Worm (Caenorhabditis elegans): ENCODE data around the gene his-72.

his-72 gene

DNA sequence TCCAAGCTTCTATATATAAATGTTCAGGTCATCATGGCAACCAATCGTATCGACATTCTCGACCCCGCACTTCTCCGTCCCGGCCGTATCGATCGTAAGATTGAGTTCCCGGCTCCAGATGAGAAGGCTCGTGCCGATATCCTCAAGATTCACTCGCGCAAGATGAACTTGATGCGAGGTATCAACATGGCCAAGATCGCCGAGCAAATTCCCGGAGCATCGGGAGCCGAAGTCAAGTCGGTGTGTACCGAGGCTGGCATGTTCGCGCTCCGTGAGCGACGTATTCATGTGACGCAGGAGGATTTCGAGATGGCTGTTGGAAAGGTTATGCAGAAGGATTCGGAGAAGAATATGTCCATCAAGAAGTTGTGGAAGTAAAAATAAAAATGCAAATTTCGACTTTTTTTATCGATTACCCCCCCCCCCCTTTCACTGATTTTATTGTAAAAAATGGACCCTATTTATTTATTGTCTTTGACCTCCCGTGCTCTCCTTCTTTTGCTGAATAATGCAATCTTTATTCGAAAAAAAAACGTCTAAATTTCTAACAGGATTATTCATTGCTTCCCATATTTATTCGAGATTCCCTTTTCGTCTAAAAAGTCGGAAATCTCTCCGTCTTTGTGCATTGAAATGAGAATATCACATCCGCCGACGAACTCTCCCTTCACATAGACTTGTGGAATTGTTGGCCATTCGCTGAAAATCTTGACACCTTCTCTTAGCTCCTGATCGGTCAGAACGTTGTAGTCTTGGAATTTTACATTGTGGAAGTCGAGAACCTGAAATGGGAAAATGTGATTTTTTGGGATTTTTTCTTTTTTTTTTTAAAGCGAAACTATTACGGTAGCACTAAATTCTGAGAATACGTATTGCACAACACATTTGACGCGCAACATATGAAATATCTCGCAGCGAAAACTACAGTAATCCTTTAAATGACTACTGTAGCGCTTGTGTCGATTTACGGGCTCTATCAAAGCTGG, 3.5 kb upstream of the his-72 start (continued):
- TF ChIP-seq Y48G9A.11 (GFP tag; IDR thresholded peaks at IDR 0.05) = peak; percentile 61
- no peak for TF ChIP-seq nhr-48 (tag; optimal IDR thresholded peaks at IDR 0.05)

DNA sequence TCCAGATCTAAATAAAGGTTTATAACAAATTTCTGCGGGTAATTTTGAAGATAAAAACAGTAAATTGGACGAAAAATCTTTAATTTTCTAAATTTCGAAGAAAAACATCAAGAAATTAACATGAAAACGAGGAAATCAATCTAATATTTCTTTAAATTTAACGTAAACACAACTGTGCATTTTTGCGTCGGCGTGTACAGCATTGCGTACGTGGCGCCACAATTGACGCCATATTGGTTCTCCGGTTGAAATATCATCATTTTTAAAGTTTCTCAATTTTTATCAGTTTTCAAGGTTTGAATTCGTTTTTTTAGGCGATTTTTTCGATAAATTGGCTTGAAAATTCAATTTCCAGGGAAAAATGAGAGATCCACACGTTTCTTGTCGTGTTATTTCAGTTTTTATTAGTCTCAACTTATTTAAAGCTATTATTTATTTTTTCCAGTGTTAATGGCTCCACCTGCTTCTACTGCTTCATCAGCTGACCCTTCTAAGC, 1.2 kb upstream of the his-72 start, which contains the start of gene rpt-6:
Gene rpt-6, plus strand, starts transcription at position 446 of the 496 bp plus-strand sequence.
- TF ChIP-seq ztf-11 (tag; optimal IDR thresholded peaks at IDR 0.05) (no peak), F26F4.8 (GFP tag; conservative IDR thresholded peaks at IDR 0.05) (no peak), madf-5 (GFP tag; IDR thresholded peaks at IDR 0.05) (no peak), T26A8.4 (GFP tag; IDR thresholded peaks at IDR 0.05) (peak; percentile 27; the same call in 1 of the 2 replicates), saeg-2 (GFP tag; IDR thresholded peaks at IDR 0.05) (no peak), fos-1 (tag; optimal IDR thresholded peaks at IDR 0.05) (no peak), hlh-30 (tag; optimal IDR thresholded peaks at IDR 0.05; ENCODE audit: insufficient read depth) (peak; percentile 11), mdt-29 (GFP tag; IDR thresholded peaks at IDR 0.05) (no peak), nhr-102 (tag; optimal IDR thresholded peaks at IDR 0.05) (no peak), zip-11 (GFP tag; IDR thresholded peaks at IDR 0.05) (no peak), arid-1 (GFP tag; conservative IDR thresholded peaks at IDR 0.05) (peak; percentile 58; the same call in 1 of the 2 replicates), nhr-48 (tag; optimal IDR thresholded peaks at IDR 0.05) (no peak), duxl-1 (tag; optimal IDR thresholded peaks at IDR 0.05; ENCODE audit: poor library complexity) (peak; percentile 62), pha-4 (GFP tag; IDR thresholded peaks at IDR 0.05) (peak; percentile 32; the same call in 1 of the 2 replicates), pha-4 (tag; optimal IDR thresholded peaks at IDR 0.05) (no peak), set-16 (GFP tag; IDR thresholded peaks at IDR 0.05) (no peak), aha-1 (tag) (peak; percentile 66), ZK337.2 (GFP tag; IDR thresholded peaks at IDR 0.05) (no peak), egl-43 (GFP tag; IDR thresholded peaks at IDR 0.05) (no peak), lin-38 (GFP tag; IDR thresholded peaks at IDR 0.05) (peak; percentile 73), mes-2 (tag; optimal IDR thresholded peaks at IDR 0.05; ENCODE audit: poor library complexity, severe bottlenecking) (peak; percentile 89), ceh-82 (tag; optimal IDR thresholded peaks at IDR 0.05) (no peak), daf-16 (GFP tag; optimal IDR thresholded peaks at IDR 0.05) (no peak), daf-16 (tag; optimal IDR thresholded peaks at IDR 0.05) (peak; percentile 57), lsy-2 (tag; optimal IDR thresholded peaks at IDR 0.05) (peak in 1 of 2 experiments; percentile 69), dve-1 (tag; optimal IDR thresholded peaks at IDR 0.05; ENCODE audit: insufficient read depth) (peak; percentile 35), daf-8 (GFP tag; IDR thresholded peaks at IDR 0.05) (no peak), unc-62 (GFP tag; optimal IDR thresholded peaks at IDR 0.05 in 1 of 2) (peak in 1 of 2 experiments; percentile 94), unc-62 (tag; optimal IDR thresholded peaks at IDR 0.05) (no peak), tra-1 (GFP tag; IDR thresholded peaks at IDR 0.05) (no peak), attf-4 (tag; optimal IDR thresholded peaks at IDR 0.05) (no peak), dpl-1 (GFP tag; optimal IDR thresholded peaks at IDR 0.05) (peak; percentile 67)

DNA sequence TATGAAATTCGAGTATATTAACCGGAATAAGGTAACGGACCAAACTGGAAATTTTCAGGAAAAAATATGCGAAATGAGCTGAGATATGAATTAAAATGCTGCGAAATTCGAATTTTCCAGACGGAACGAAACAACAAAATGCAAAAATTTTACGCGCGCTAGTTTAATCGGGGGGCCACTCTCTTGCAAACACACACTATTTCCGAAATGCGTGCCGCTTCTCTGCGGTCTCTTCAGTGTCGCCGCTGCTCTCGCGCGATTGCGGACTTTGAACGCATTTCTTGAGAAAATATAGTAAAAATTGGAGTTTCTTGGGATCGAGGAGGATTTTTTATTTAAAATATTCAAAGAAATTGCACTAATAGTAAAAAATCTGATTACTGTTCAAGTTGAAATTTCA, 626 bp upstream of the his-72 start:
- TF ChIP-seq Y105C5A.15 (GFP tag; IDR thresholded peaks at IDR 0.05) = no peak
- TF ChIP-seq dmd-9 (GFP tag; IDR thresholded peaks at IDR 0.05) = no peak
- no peak for TF ChIP-seq F26F4.8 (GFP tag; conservative IDR thresholded peaks at IDR 0.05)
- TF ChIP-seq dpl-1 (GFP tag; optimal IDR thresholded peaks at IDR 0.05) = peak; percentile 39
- no peak for TF ChIP-seq ceh-82 (tag; optimal IDR thresholded peaks at IDR 0.05)
- TF ChIP-seq aha-1 (tag) = peak; percentile 94
- peak; percentile 37; the same call in 1 of the 2 replicates for TF ChIP-seq lin-38 (GFP tag; IDR thresholded peaks at IDR 0.05)
- TF ChIP-seq zag-1 (tag; optimal IDR thresholded peaks at IDR 0.05) = no peak
- 0 out of 2 replicates have a peak, but pooled peaks have one; percentile 39 for TF ChIP-seq php-3 (GFP tag; IDR thresholded peaks at IDR 0.05)
- peak; percentile 32 for TF ChIP-seq hlh-30 (tag; optimal IDR thresholded peaks at IDR 0.05; ENCODE audit: insufficient read depth)
- TF ChIP-seq dmd-6 (GFP tag; IDR thresholded peaks at IDR 0.05) = no peak
- TF ChIP-seq mes-2 (tag; optimal IDR thresholded peaks at IDR 0.05; ENCODE audit: poor library complexity, severe bottlenecking) = peak; percentile 67
- TF ChIP-seq spr-3 (GFP tag; optimal IDR thresholded peaks at IDR 0.05) = no peak
- TF ChIP-seq madf-5 (GFP tag; IDR thresholded peaks at IDR 0.05) = no peak
- no peak for TF ChIP-seq zfp-2 (tag; optimal IDR thresholded peaks at IDR 0.05)
- no peak for TF ChIP-seq vab-7 (GFP tag; IDR thresholded peaks at IDR 0.05)
- TF ChIP-seq Y75B8A.6 (GFP tag; IDR thresholded peaks at IDR 0.05) = no peak
- no peak for TF ChIP-seq duxl-1 (tag; optimal IDR thresholded peaks at IDR 0.05; ENCODE audit: poor library complexity)
- peak; percentile 6 for TF ChIP-seq spr-1 (tag; optimal IDR thresholded peaks at IDR 0.05)
- peak in 1 of 2 experiments; percentile 9 for TF ChIP-seq mdl-1 (tag; optimal IDR thresholded peaks at IDR 0.05)
- no peak for TF ChIP-seq daf-8 (GFP tag; IDR thresholded peaks at IDR 0.05)
- TF ChIP-seq lir-3 (tag; optimal IDR thresholded peaks at IDR 0.05) = no peak

All from whole organism, L4 larva.